Fruit fly (Drosophila melanogaster) whole organism, embryonic: ENCODE results near the gene CG5498.

Experiments
- Awh ChIP-seq: fragments of 200-800 bp; sonication (Bioruptor generic); IDR thresholded peaks from 2 replicates; pipeline ENCODE4, ENCODE4 v1.3.6; 2022; ENCODE audit warnings: missing biosample characterization, missing genetic modification characterization
- Blimp-1 ChIP-seq: fragments of 200-800 bp; sonication (Bioruptor generic); optimal IDR thresholded peaks from 3 replicates; lab custom pipeline; 2018; ENCODE audit warnings: missing biosample characterization, missing genetic modification characterization, mild to moderate bottlenecking, moderate library complexity, missing genetic modification reagents
- CG10267 ChIP-seq: fragments of 200-800 bp; sonication (Bioruptor generic); optimal IDR thresholded peaks from 2 replicates; lab custom pipeline; 2018; ENCODE audit warnings: missing biosample characterization, mild to moderate bottlenecking, missing genetic modification characterization, moderate library complexity
- CG11504 ChIP-seq: fragments of 200-800 bp; sonication (Bioruptor generic); optimal IDR thresholded peaks from 3 replicates; lab custom pipeline; 2019; ENCODE audit warnings: missing biosample characterization, mild to moderate bottlenecking, missing genetic modification characterization, moderate library complexity
- CG12219 ChIP-seq: fragments of 200-800 bp; sonication (Bioruptor generic); optimal IDR thresholded peaks from 3 replicates; lab custom pipeline; 2018; ENCODE audit warnings: missing biosample characterization, mild to moderate bottlenecking, missing genetic modification characterization
- CG17361 ChIP-seq: fragments of 200-800 bp; sonication (Bioruptor generic); IDR thresholded peaks from 3 replicates; pipeline ENCODE4 v1.3.6; 2022; ENCODE audit warnings: missing biosample characterization, missing genetic modification characterization
- CG17568 ChIP-seq: fragments of 200-800 bp; sonication (Bioruptor generic); optimal IDR thresholded peaks from 2 replicates; lab custom pipeline; 2018; ENCODE audit warnings: missing biosample characterization, mild to moderate bottlenecking, missing genetic modification characterization, moderate library complexity
- CG18764 ChIP-seq: fragments of 200-800 bp; sonication (Bioruptor generic); optimal IDR thresholded peaks from 3 replicates; lab custom pipeline; 2016; ENCODE audit warnings: missing biosample characterization, missing genetic modification characterization
- CG2199 ChIP-seq: fragments of 200-800 bp; sonication (Bioruptor generic); IDR thresholded peaks from 3 replicates; pipeline ENCODE4 v1.3.6; 2022; ENCODE audit warnings: missing biosample characterization, missing genetic modification characterization
- CG2875 ChIP-seq: fragments of 200-800 bp; sonication (Bioruptor generic); optimal IDR thresholded peaks from 2 replicates; lab custom pipeline; 2017; ENCODE audit warnings: missing biosample characterization, mild to moderate bottlenecking, missing genetic modification characterization, missing genetic modification reagents
- CG3163 ChIP-seq: fragments of 200-800 bp; sonication (Bioruptor generic); optimal IDR thresholded peaks from 3 replicates; lab custom pipeline; 2016; ENCODE audit warnings: missing biosample characterization, missing genetic modification characterization
- CG3281 ChIP-seq: fragments of 200-800 bp; sonication (Bioruptor generic); optimal IDR thresholded peaks from 3 replicates; lab custom pipeline; 2017; ENCODE audit warnings: missing biosample characterization, mild to moderate bottlenecking, missing genetic modification characterization
- CG3847 ChIP-seq: fragments of 200-800 bp; sonication (Bioruptor generic); IDR thresholded peaks from 2 replicates; pipeline ENCODE4 v1.3.6; 2022; ENCODE audit warnings: missing biosample characterization, missing genetic modification characterization
- CG4730 ChIP-seq: fragments of 200-800 bp; sonication (Bioruptor generic); IDR thresholded peaks from 2 replicates; pipeline ENCODE4 v1.3.6; 2022; ENCODE audit warnings: missing biosample characterization, missing genetic modification characterization
- CG5180 ChIP-seq: fragments of 200-800 bp; sonication (Bioruptor generic); optimal IDR thresholded peaks from 3 replicates; lab custom pipeline; 2017; ENCODE audit warnings: missing biosample characterization, missing genetic modification characterization, mild to moderate bottlenecking, moderate library complexity, missing genetic modification reagents
- CG6765 ChIP-seq: fragments of 200-800 bp; sonication (Bioruptor generic); optimal IDR thresholded peaks from 3 replicates; lab custom pipeline; 2017; ENCODE audit warnings: missing biosample characterization, mild to moderate bottlenecking, missing genetic modification characterization
- CG7271 ChIP-seq: fragments of 200-800 bp; sonication (Bioruptor generic); optimal IDR thresholded peaks from 2 replicates; lab custom pipeline; 2018; ENCODE audit warnings: missing biosample characterization, mild to moderate bottlenecking, missing genetic modification characterization, moderate library complexity
- CG7987 ChIP-seq: fragments of 200-800 bp; sonication (Bioruptor generic); optimal IDR thresholded peaks from 2 replicates; lab custom pipeline; 2018; ENCODE audit warnings: missing biosample characterization, mild to moderate bottlenecking, missing genetic modification characterization, moderate library complexity
- CG8089 ChIP-seq: fragments of 200-800 bp; sonication (Bioruptor generic); optimal IDR thresholded peaks from 3 replicates; lab custom pipeline; 2016; ENCODE audit warnings: missing biosample characterization, missing genetic modification characterization
- CG8281 ChIP-seq: fragments of 200-800 bp; sonication (Bioruptor generic); optimal IDR thresholded peaks from 2 replicates; lab custom pipeline; 2018; ENCODE audit warnings: missing biosample characterization, mild to moderate bottlenecking, missing genetic modification characterization, moderate library complexity
- CG8924 ChIP-seq: fragments of 200-800 bp; optimal IDR thresholded peaks from 3 replicates; lab custom pipeline; 2019; ENCODE audit warnings: missing biosample characterization, mild to moderate bottlenecking, missing genetic modification characterization, moderate library complexity
- CG9797 ChIP-seq: fragments of 200-800 bp; sonication (Bioruptor generic); optimal IDR thresholded peaks from 3 replicates; lab custom pipeline; 2018; ENCODE audit warnings: missing biosample characterization, mild to moderate bottlenecking, missing genetic modification characterization
- CHES-1-like ChIP-seq: fragments of 200-800 bp; sonication (Bioruptor generic); optimal IDR thresholded peaks from 2 replicates; lab custom pipeline; 2016; ENCODE audit warnings: missing biosample characterization, missing genetic modification characterization
- GATAe ChIP-seq: fragments of 200-800 bp; sonication (Bioruptor generic); conservative IDR thresholded peaks from 2 replicates; pipeline ENCODE4 v1.3.6; 2022; ENCODE audit warnings: missing biosample characterization, missing genetic modification characterization
- Gsc ChIP-seq: fragments of 200-800 bp; sonication (Bioruptor generic); IDR thresholded peaks from 2 replicates; pipeline ENCODE4 v1.3.6; 2022; ENCODE audit warnings: missing biosample characterization, missing genetic modification characterization
- HLH4C ChIP-seq: fragments of 200-800 bp; sonication (Bioruptor generic); IDR thresholded peaks from 3 replicates; pipeline ENCODE4 v1.3.6; 2022; ENCODE audit warnings: missing biosample characterization, missing genetic modification characterization; ENCODE audit not compliant: partially characterized antibody
- HLH54F ChIP-seq: fragments of 200-800 bp; sonication (Bioruptor generic); optimal IDR thresholded peaks from 3 replicates; lab custom pipeline; 2016; ENCODE audit warnings: missing biosample characterization, missing genetic modification characterization
- HmgD ChIP-seq: fragments of 200-800 bp; sonication (Bioruptor generic); optimal IDR thresholded peaks from 3 replicates; lab custom pipeline; 2016; ENCODE audit warnings: missing biosample characterization, missing genetic modification characterization
- Lhr ChIP-seq: fragments of 200-800 bp; sonication (Bioruptor generic); optimal IDR thresholded peaks from 3 replicates; lab custom pipeline; 2017; ENCODE audit warnings: mild to moderate bottlenecking, missing biosample characterization, missing genetic modification reagents, missing genetic modification characterization
- Mrtf ChIP-seq: fragments of 200-800 bp; sonication (Bioruptor generic); IDR thresholded peaks from 3 replicates; pipeline ENCODE4 v1.3.6; 2022; ENCODE audit warnings: missing biosample characterization, missing genetic modification characterization
- Opbp ChIP-seq: fragments of 200-800 bp; sonication (Bioruptor generic); IDR thresholded peaks from 3 replicates; pipeline ENCODE4 v1.3.6; 2022; ENCODE audit warnings: missing biosample characterization, missing genetic modification characterization; ENCODE audit not compliant: partially characterized antibody
- Ravus ChIP-seq: fragments of 200-800 bp; sonication (Bioruptor generic); IDR thresholded peaks from 2 replicates; pipeline ENCODE4 v1.3.6; 2022; ENCODE audit warnings: missing biosample characterization, missing genetic modification characterization
- Side ChIP-seq: fragments of 200-800 bp; sonication (Bioruptor generic); optimal IDR thresholded peaks from 2 replicates; lab custom pipeline; 2016; ENCODE audit warnings: missing biosample characterization, missing genetic modification characterization
- Six4 ChIP-seq: fragments of 200-800 bp; sonication (Bioruptor generic); optimal IDR thresholded peaks from 2 replicates; lab custom pipeline; 2016; ENCODE audit warnings: missing biosample characterization, missing genetic modification characterization
- Sox100B ChIP-seq: fragments of 200-800 bp; sonication (Bioruptor generic); optimal IDR thresholded peaks from 3 replicates; lab custom pipeline; 2018; ENCODE audit warnings: missing biosample characterization, mild to moderate bottlenecking, missing genetic modification characterization
- Usf ChIP-seq: fragments of 200-800 bp; sonication (Bioruptor generic); optimal IDR thresholded peaks from 2 replicates; lab custom pipeline; 2017; ENCODE audit warnings: missing genotype, missing biosample characterization, missing genetic modification characterization
- abd-A ChIP-seq: fragments of 200-800 bp; sonication (Bioruptor generic); optimal IDR thresholded peaks from 3 replicates; lab custom pipeline; 2019; ENCODE audit warnings: missing biosample characterization, mild to moderate bottlenecking, missing genetic modification characterization, moderate library complexity
- emc ChIP-seq: fragments of 200-800 bp; sonication (Bioruptor generic); optimal IDR thresholded peaks from 2 replicates; lab custom pipeline; 2016; ENCODE audit warnings: missing biosample characterization, missing genetic modification characterization
- en ChIP-seq: fragments of 200-800 bp; sonication (Bioruptor generic); optimal IDR thresholded peaks from 2 replicates; lab custom pipeline; 2016; ENCODE audit warnings: missing biosample characterization, missing genetic modification characterization
- grn ChIP-seq: fragments of 200-800 bp; sonication (Bioruptor generic); optimal IDR thresholded peaks from 3 replicates; lab custom pipeline; 2017; ENCODE audit warnings: missing biosample characterization, missing genetic modification characterization
- mld ChIP-seq: fragments of 200-800 bp; sonication (Bioruptor generic); IDR thresholded peaks from 3 replicates; pipeline ENCODE4 v1.3.6; 2022; ENCODE audit warnings: missing biosample characterization, missing genetic modification characterization; ENCODE audit not compliant: partially characterized antibody
- nmo ChIP-seq: fragments of 200-800 bp; sonication (Bioruptor generic); optimal IDR thresholded peaks from 2 replicates; lab custom pipeline; 2018; ENCODE audit warnings: missing biosample characterization, mild to moderate bottlenecking, missing genetic modification characterization, moderate library complexity
- pho ChIP-seq: fragments of 200-800 bp; sonication (Bioruptor generic); optimal IDR thresholded peaks from 2 replicates; lab custom pipeline; 2016; ENCODE audit warnings: missing biosample characterization, missing genetic modification characterization
- sens-2 ChIP-seq: fragments of 200-800 bp; sonication (Bioruptor generic); IDR thresholded peaks from 2 replicates; pipeline ENCODE4 v1.3.6; 2022; ENCODE audit warnings: missing biosample characterization, missing genetic modification characterization
- sob ChIP-seq: fragments of 200-800 bp; sonication (Bioruptor generic); IDR thresholded peaks from 2 replicates; pipeline ENCODE4 v1.3.6; 2022; ENCODE audit warnings: missing biosample characterization, missing genetic modification characterization
- sqz ChIP-seq: fragments of 200-800 bp; sonication (Bioruptor generic); optimal IDR thresholded peaks from 3 replicates; lab custom pipeline; 2018; ENCODE audit warnings: missing biosample characterization, mild to moderate bottlenecking, missing genetic modification characterization
- trem ChIP-seq: fragments of 200-800 bp; optimal IDR thresholded peaks from 3 replicates; lab custom pipeline; 2019; ENCODE audit warnings: missing biosample characterization, mild to moderate bottlenecking, missing genetic modification characterization, moderate library complexity
- twi ChIP-seq: fragments of 200-800 bp; optimal IDR thresholded peaks from 2 replicates; lab custom pipeline; 2019; ENCODE audit warnings: missing biosample characterization, mild to moderate bottlenecking, missing genetic modification characterization, moderate library complexity
- zfh1 ChIP-seq: fragments of 200-800 bp; sonication (Bioruptor generic); IDR thresholded peaks from 3 replicates; pipeline ENCODE4 v1.3.6; 2022; ENCODE audit warnings: missing biosample characterization, missing genetic modification characterization

Gene CG5498

DNA sequence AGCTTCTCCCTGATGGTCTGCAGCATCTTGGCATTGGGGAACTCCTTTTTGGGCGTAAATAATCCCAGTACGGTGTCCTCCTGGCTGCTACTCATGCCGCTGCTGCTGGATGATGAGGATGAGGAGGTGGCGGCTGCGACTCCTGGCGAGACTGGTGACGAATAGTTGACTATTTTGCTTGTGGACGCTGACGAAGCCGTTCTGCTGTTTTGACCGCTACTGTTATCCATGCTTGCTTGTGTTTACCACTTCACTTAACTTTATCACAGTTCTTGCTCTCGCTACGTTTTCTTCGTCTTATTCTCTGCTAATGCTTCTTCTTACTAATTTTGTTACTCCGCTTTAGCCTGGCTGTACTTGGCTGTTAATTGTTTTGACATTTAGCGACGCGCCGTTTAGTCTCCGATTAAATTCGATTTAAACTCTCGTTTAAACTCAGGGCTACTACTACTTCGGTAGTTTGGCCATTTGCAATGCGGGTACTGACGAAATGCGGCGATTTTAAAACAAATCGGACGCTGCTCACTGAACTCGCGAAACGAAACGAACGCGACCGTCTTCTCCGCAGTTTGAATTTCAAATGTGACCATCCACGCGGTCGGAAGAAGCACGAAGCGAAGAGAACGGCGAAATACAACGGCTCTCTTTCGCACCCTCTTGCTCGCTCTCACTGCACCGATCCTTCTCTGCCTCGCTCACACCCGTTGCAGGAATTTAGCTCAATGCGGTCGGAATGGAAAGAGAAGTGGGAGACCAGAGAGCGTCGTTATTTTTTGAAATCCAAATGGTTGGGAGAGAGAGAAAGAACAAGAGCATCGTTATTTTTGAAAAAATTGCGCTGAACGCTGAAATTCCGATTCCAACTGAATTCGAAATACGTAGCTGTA, 17.4 kb upstream of the CG5498 start, which contains the start of gene trbl (continued):
- peak; percentile 58 for TF ChIP-seq HmgD (GFP tag; lab: Kevin White, UChicago)
- peak; percentile 18 for TF ChIP-seq CG17568 (GFP tag; lab: Kevin White, UChicago)
- TF ChIP-seq CG5180 (GFP tag; lab: Kevin White, UChicago) = no peak
- TF ChIP-seq Sox100B (GFP tag; lab: Kevin White, UChicago) = no peak
- TF ChIP-seq GATAe (GFP tag; lab: Robert Waterston, UW) = no peak
- no peak for TF ChIP-seq zfh1 (GFP tag; lab: Robert Waterston, UW)
- TF ChIP-seq Ravus (GFP tag; lab: Robert Waterston, UW) = no peak
- TF ChIP-seq Blimp-1 (GFP tag; lab: Kevin White, UChicago) = no peak
- TF ChIP-seq sob (GFP tag; lab: Robert Waterston, UW) = no peak
- TF ChIP-seq Gsc (GFP tag; lab: Robert Waterston, UW) = no peak
- peak; percentile 99 for TF ChIP-seq CG3163 (GFP tag; lab: Kevin White, UChicago)
- no peak for TF ChIP-seq HLH54F
- TF ChIP-seq CG12219 (GFP tag; lab: Kevin White, UChicago) = peak; percentile 18
- peak; percentile 21 for TF ChIP-seq Side (GFP tag; lab: Kevin White, UChicago)
- no peak for TF ChIP-seq Six4 (GFP tag; lab: Kevin White, UChicago)
- no peak for TF ChIP-seq Lhr (GFP tag; lab: Kevin White, UChicago)
- TF ChIP-seq CG4730 (GFP tag; lab: Robert Waterston, UW) = no peak
- TF ChIP-seq CG8281 (tag; lab: Kevin White, UChicago) = no peak
- no peak for TF ChIP-seq Usf (GFP tag; lab: Kevin White, UChicago)
- TF ChIP-seq HLH4C (GFP tag; lab: Robert Waterston, UW) = peak; percentile 73
- TF ChIP-seq CG3281 (GFP tag; lab: Kevin White, UChicago) = peak; percentile 47
- no peak for TF ChIP-seq CG18764 (GFP tag; lab: Kevin White, UChicago)
- no peak for TF ChIP-seq CG2875
- peak; percentile 2 for TF ChIP-seq abd-A (tag; lab: Kevin White, UChicago)
- no peak for TF ChIP-seq CG17361 (GFP tag; lab: Robert Waterston, UW)
- no peak for TF ChIP-seq pho (GFP tag; lab: Kevin White, UChicago)
- TF ChIP-seq en = no peak
- no peak for TF ChIP-seq CHES-1-like (GFP tag; lab: Kevin White, UChicago)
- no peak for TF ChIP-seq CG8089 (GFP tag; lab: Kevin White, UChicago)
- peak; percentile 53 for TF ChIP-seq CG10267
- TF ChIP-seq CG7271 (tag; lab: Kevin White, UChicago) = peak; percentile 54
- peak; percentile 90 for TF ChIP-seq mld
- TF ChIP-seq CG9797 (GFP tag; lab: Kevin White, UChicago) = peak; percentile 86
- no peak for TF ChIP-seq CG3847 (GFP tag; lab: Robert Waterston, UW)
- peak; percentile 82 for TF ChIP-seq nmo (GFP tag; lab: Kevin White, UChicago)
- TF ChIP-seq grn = no peak
- TF ChIP-seq CG2199 = peak; percentile 79; the same call in 1 of the 3 replicates
- TF ChIP-seq sqz = no peak
- no peak for TF ChIP-seq CG7987
- TF ChIP-seq Awh (GFP tag; lab: Robert Waterston, UW) = no peak
- TF ChIP-seq CG11504 (tag; lab: Kevin White, UChicago) = peak; percentile 12
- peak; percentile 86; the same call in 2 of the 3 replicates for TF ChIP-seq Opbp
- peak; percentile 43 for TF ChIP-seq CG6765 (GFP tag; lab: Kevin White, UChicago)
- TF ChIP-seq Mrtf (GFP tag; lab: Robert Waterston, UW) = no peak
- no peak for TF ChIP-seq twi (tag; lab: Kevin White, UChicago)
- peak; percentile 70 for TF ChIP-seq CG8924
- no peak for TF ChIP-seq emc
- TF ChIP-seq sens-2 (GFP tag; lab: Robert Waterston, UW) = no peak
- TF ChIP-seq trem (tag; lab: Kevin White, UChicago) = peak; percentile 59
